Fruit fly (Drosophila melanogaster): ENCODE data around the gene CTCF.

Gene CTCF

dm6 chr3L:7381359-7381976, 25.0 kb upstream of the CTCF start, which contains the start of the genes SMSr and smid (continued):
- TF ChIP-seq CG14965 (GFP tag; optimal IDR thresholded peaks at IDR 0.05; ENCODE audit: borderline replicate concordance) (no peak), CG10959 (GFP tag; IDR thresholded peaks at IDR 0.05) (no peak), Dll (GFP tag; IDR thresholded peaks at IDR 0.05; ENCODE audit: partially characterized antibody) (peak; percentile 91), ssp (GFP tag; IDR thresholded peaks at IDR 0.05) (peak; percentile 95), CG30403 (GFP tag; optimal IDR thresholded peaks at IDR 0.05) (peak; percentile 79), CG15696 (tag; optimal IDR thresholded peaks at IDR 0.05) (peak; percentile 54), cwo (GFP tag; optimal IDR thresholded peaks at IDR 0.05) (peak; percentile 26), CG17359 (tag; optimal IDR thresholded peaks at IDR 0.05) (peak; percentile 53), Scr (GFP tag; IDR thresholded peaks at IDR 0.05; ENCODE audit: partially characterized antibody) (peak; percentile 92), inv (GFP tag; IDR thresholded peaks at IDR 0.05; ENCODE audit: partially characterized antibody) (peak; percentile 88), pan (optimal IDR thresholded peaks at IDR 0.05) (no peak), pan (GFP tag; optimal IDR thresholded peaks at IDR 0.05 in 1 of 2, IDR thresholded peaks at IDR 0.05 in 1 of 2) (peak in 1 of 2 experiments; percentile 47), esg (GFP tag; conservative IDR thresholded peaks at IDR 0.05) (no peak), lmd (GFP tag; IDR thresholded peaks at IDR 0.05) (peak; percentile 51; the same call in 1 of the 2 replicates), CG3281 (GFP tag; optimal IDR thresholded peaks at IDR 0.05) (peak; percentile 44), CG11504 (tag; optimal IDR thresholded peaks at IDR 0.05) (peak; percentile 73), CG11723 (GFP tag; optimal IDR thresholded peaks at IDR 0.05) (peak; percentile 35), Mad (GFP tag; optimal IDR thresholded peaks at IDR 0.05) (peak; percentile 79), Ptx1 (GFP tag; IDR thresholded peaks at IDR 0.05) (peak; percentile 71), CG11695 (GFP tag; IDR thresholded peaks at IDR 0.05) (no peak), mam (GFP tag; optimal IDR thresholded peaks at IDR 0.05) (peak; percentile 66), CG7556 (GFP tag; optimal IDR thresholded peaks at IDR 0.05) (peak; percentile 44), CG3726 (GFP tag; IDR thresholded peaks at IDR 0.05) (no peak), Dip2 (GFP tag; IDR thresholded peaks at IDR 0.05) (no peak), row (GFP tag; IDR thresholded peaks at IDR 0.05) (peak; percentile 92), ATbp (GFP tag; optimal IDR thresholded peaks at IDR 0.05) (no peak), zen (tag; optimal IDR thresholded peaks at IDR 0.05) (peak; percentile 77), dmrt11E (tag; optimal IDR thresholded peaks at IDR 0.05) (peak; percentile 70), crc (GFP tag; optimal IDR thresholded peaks at IDR 0.05) (peak; percentile 15), CG9437 (GFP tag; optimal IDR thresholded peaks at IDR 0.05) (peak; percentile 45), CG4820 (GFP tag; optimal IDR thresholded peaks at IDR 0.05) (peak; percentile 46), cas (GFP tag; IDR thresholded peaks at IDR 0.05) (no peak), phol (tag; optimal IDR thresholded peaks at IDR 0.05) (peak; percentile 84), Nf-YC (tag; optimal IDR thresholded peaks at IDR 0.05) (no peak), CG2712 (tag; optimal IDR thresholded peaks at IDR 0.05) (peak; percentile 76), CG1792 (GFP tag; optimal IDR thresholded peaks at IDR 0.05) (no peak), kay (GFP tag; optimal IDR thresholded peaks at IDR 0.05) (peak; percentile 8), CG7745 (tag; optimal IDR thresholded peaks at IDR 0.05) (no peak), corto (GFP tag; optimal IDR thresholded peaks at IDR 0.05) (peak; percentile 34), eve (GFP tag; optimal IDR thresholded peaks at IDR 0.05) (no peak), chn (GFP tag; optimal IDR thresholded peaks at IDR 0.05) (peak; percentile 54), Ets65A (GFP tag) (peak; percentile 96), grau (tag; optimal IDR thresholded peaks at IDR 0.05) (peak; percentile 73), Rx (GFP tag; IDR thresholded peaks at IDR 0.05) (0 out of 2 replicates have a peak, but pooled peaks have one; percentile 10), Fer1 (GFP tag; optimal IDR thresholded peaks at IDR 0.05) (peak; percentile 33), Mrtf (GFP tag; IDR thresholded peaks at IDR 0.05) (no peak), otp (GFP tag; IDR thresholded peaks at IDR 0.05) (no peak), CG1602 (GFP tag; optimal IDR thresholded peaks at IDR 0.05) (peak; percentile 61), CG6175 (GFP tag; IDR thresholded peaks at IDR 0.05) (no peak), CG7839 (tag; optimal IDR thresholded peaks at IDR 0.05) (peak; percentile 66), onecut (GFP tag; IDR thresholded peaks at IDR 0.05) (no peak)
